Fruit fly (Drosophila melanogaster) whole organism, embryonic: ENCODE measurements around the gene MED27.

Experiments
- Ada2b ChIP-seq: fragments of 200-800 bp; sonication (Bioruptor generic); IDR thresholded peaks from 2 replicates; pipeline ENCODE4 v1.3.6; 2022; ENCODE audit warnings: missing biosample characterization, missing genetic modification characterization
- Adf1 ChIP-seq: fragments of 200-800 bp; sonication (Bioruptor generic); IDR thresholded peaks from 2 replicates; pipeline ENCODE4 v1.3.6; 2022; ENCODE audit warnings: missing biosample characterization, missing genetic modification characterization
- Atf-2 ChIP-seq: fragments of 200-800 bp; sonication (Bioruptor generic); optimal IDR thresholded peaks from 2 replicates; lab custom pipeline; 2016; ENCODE audit warnings: missing biosample characterization, missing genetic modification characterization
- Atf6 ChIP-seq: fragments of 200-800 bp; sonication (Bioruptor generic); IDR thresholded peaks from 2 replicates; pipeline ENCODE4 v1.3.6; 2022; ENCODE audit warnings: missing biosample characterization, missing genetic modification characterization
- Bteb2 ChIP-seq: fragments of 200-800 bp; sonication (Bioruptor generic); optimal IDR thresholded peaks from 2 replicates; lab custom pipeline; 2016; ENCODE audit warnings: missing biosample characterization, missing genetic modification characterization
- CG10654 ChIP-seq: fragments of 200-800 bp; sonication (Bioruptor generic); optimal IDR thresholded peaks from 2 replicates; lab custom pipeline; 2016; ENCODE audit warnings: missing biosample characterization, missing genetic modification characterization
- CG11504 ChIP-seq: fragments of 200-800 bp; sonication (Bioruptor generic); optimal IDR thresholded peaks from 3 replicates; lab custom pipeline; 2019; ENCODE audit warnings: missing biosample characterization, mild to moderate bottlenecking, missing genetic modification characterization, moderate library complexity
- CG12659 ChIP-seq: fragments of 200-800 bp; sonication (Bioruptor generic); optimal IDR thresholded peaks from 3 replicates; lab custom pipeline; 2017; ENCODE audit warnings: mild to moderate bottlenecking, missing biosample characterization, missing genetic modification reagents, missing genetic modification characterization
- CG13424 ChIP-seq: fragments of 200-800 bp; sonication (Bioruptor generic); optimal IDR thresholded peaks from 2 replicates; lab custom pipeline; 2019; ENCODE audit warnings: missing biosample characterization, mild to moderate bottlenecking, missing genetic modification characterization, moderate library complexity
- CG13624 ChIP-seq: fragments of 200-800 bp; sonication (Bioruptor generic); optimal IDR thresholded peaks from 2 replicates; lab custom pipeline; 2016; ENCODE audit warnings: missing biosample characterization, missing genetic modification characterization
- CG14014 ChIP-seq: fragments of 200-800 bp; sonication (Bioruptor generic); IDR thresholded peaks from 2 replicates; pipeline ENCODE4 v1.3.6; 2022; ENCODE audit warnings: missing biosample characterization, missing genetic modification characterization
- CG1602 ChIP-seq: fragments of 200-800 bp; sonication (Bioruptor generic); optimal IDR thresholded peaks from 3 replicates; lab custom pipeline; 2016; ENCODE audit warnings: missing biosample characterization, missing genetic modification characterization
- CG17361 ChIP-seq: fragments of 200-800 bp; sonication (Bioruptor generic); IDR thresholded peaks from 3 replicates; pipeline ENCODE4 v1.3.6; 2022; ENCODE audit warnings: missing biosample characterization, missing genetic modification characterization
- CG17568 ChIP-seq: fragments of 200-800 bp; sonication (Bioruptor generic); optimal IDR thresholded peaks from 2 replicates; lab custom pipeline; 2018; ENCODE audit warnings: missing biosample characterization, mild to moderate bottlenecking, missing genetic modification characterization, moderate library complexity
- CG18476 ChIP-seq: fragments of 200-800 bp; sonication (Bioruptor generic); optimal IDR thresholded peaks from 2 replicates; lab custom pipeline; 2016; ENCODE audit warnings: missing biosample characterization, mild to moderate bottlenecking, missing genetic modification characterization
- CG2712 ChIP-seq: fragments of 200-800 bp; optimal IDR thresholded peaks from 3 replicates; lab custom pipeline; 2019; ENCODE audit warnings: missing biosample characterization, mild to moderate bottlenecking, missing genetic modification characterization, moderate library complexity
- CG30020 ChIP-seq: fragments of 200-800 bp; optimal IDR thresholded peaks from 2 replicates; lab custom pipeline; 2019; ENCODE audit warnings: missing biosample characterization, mild to moderate bottlenecking, missing genetic modification characterization, moderate library complexity
- CG31388 ChIP-seq: fragments of 200-800 bp; sonication (Bioruptor generic); optimal IDR thresholded peaks from 2 replicates; lab custom pipeline; 2016; ENCODE audit warnings: missing biosample characterization, missing genetic modification characterization
- CG3726 ChIP-seq: fragments of 200-800 bp; sonication (Bioruptor generic); IDR thresholded peaks from 3 replicates; pipeline ENCODE4, ENCODE4 v1.3.6; 2022; ENCODE audit warnings: missing biosample characterization, missing genetic modification characterization
- CG4424 ChIP-seq: fragments of 200-800 bp; sonication (Bioruptor generic); optimal IDR thresholded peaks from 3 replicates; lab custom pipeline; 2016; ENCODE audit warnings: missing biosample characterization, missing genetic modification characterization
- CG4854 ChIP-seq: fragments of 200-800 bp; sonication (Bioruptor generic); optimal IDR thresholded peaks from 2 replicates; lab custom pipeline; 2016; ENCODE audit warnings: missing biosample characterization, missing genetic modification characterization, inconsistent platforms
- CG8388 ChIP-seq: fragments of 200-800 bp; sonication (Bioruptor generic); optimal IDR thresholded peaks from 2 replicates; lab custom pipeline; 2019; ENCODE audit warnings: missing biosample characterization, mild to moderate bottlenecking, missing genetic modification characterization, moderate library complexity
- CG9797 ChIP-seq: fragments of 200-800 bp; sonication (Bioruptor generic); optimal IDR thresholded peaks from 3 replicates; lab custom pipeline; 2018; ENCODE audit warnings: missing biosample characterization, mild to moderate bottlenecking, missing genetic modification characterization
- Doc2 ChIP-seq: fragments of 200-800 bp; sonication (Bioruptor generic); IDR thresholded peaks from 2 replicates; pipeline ENCODE4 v1.3.6; 2022; ENCODE audit warnings: missing biosample characterization, missing genetic modification characterization
- E2f1 ChIP-seq: fragments of 200-800 bp; sonication (Bioruptor generic); IDR thresholded peaks from 2 replicates; pipeline ENCODE4 v1.3.6; 2022; ENCODE audit warnings: missing biosample characterization, missing genetic modification characterization
- Fer3 ChIP-seq: fragments of 200-800 bp; sonication (Bioruptor generic); optimal IDR thresholded peaks from 2 replicates; lab custom pipeline; 2018; ENCODE audit warnings: missing biosample characterization, mild to moderate bottlenecking, missing genetic modification characterization, moderate library complexity
- Gug ChIP-seq: fragments of 200-800 bp; sonication (Bioruptor generic); IDR thresholded peaks from 4 replicates; pipeline ENCODE4 v1.3.6; 2022; ENCODE audit warnings: missing biosample characterization, missing genetic modification characterization
- HmgZ ChIP-seq: fragments of 200-800 bp; sonication (Bioruptor generic); optimal IDR thresholded peaks from 2 replicates; lab custom pipeline; 2018; ENCODE audit warnings: missing biosample characterization, mild to moderate bottlenecking, missing genetic modification characterization
- Jarid2 ChIP-seq: fragments of 200-800 bp; sonication (Bioruptor generic); optimal IDR thresholded peaks from 3 replicates; lab custom pipeline; 2017; ENCODE audit warnings: mild to moderate bottlenecking, missing biosample characterization, missing genetic modification reagents, missing genetic modification characterization
- Oli ChIP-seq: fragments of 200-800 bp; sonication (Bioruptor generic); optimal IDR thresholded peaks from 2 replicates; lab custom pipeline; 2018; ENCODE audit warnings: missing biosample characterization, mild to moderate bottlenecking, missing genetic modification characterization, moderate library complexity
- Ptx1 ChIP-seq: fragments of 200-800 bp; sonication (Bioruptor generic); IDR thresholded peaks from 2 replicates; pipeline ENCODE4 v1.3.6; 2022; ENCODE audit warnings: missing biosample characterization, missing genetic modification characterization
- Xbp1 ChIP-seq: fragments of 200-800 bp; sonication (Bioruptor generic); optimal IDR thresholded peaks from 3 replicates; lab custom pipeline; 2016; ENCODE audit warnings: missing biosample characterization, mild to moderate bottlenecking, missing genetic modification characterization
- az2 ChIP-seq: fragments of 200-800 bp; sonication (Bioruptor generic); optimal IDR thresholded peaks from 3 replicates; lab custom pipeline; 2016; ENCODE audit warnings: missing biosample characterization, missing genetic modification characterization
- chn ChIP-seq: fragments of 200-800 bp; sonication (Bioruptor generic); optimal IDR thresholded peaks from 2 replicates; lab custom pipeline; 2016; ENCODE audit warnings: missing biosample characterization, missing genetic modification characterization
- ci ChIP-seq: fragments of 200-800 bp; sonication (Bioruptor generic); IDR thresholded peaks from 3 replicates; pipeline ENCODE4 v1.3.6; 2022; ENCODE audit warnings: missing biosample characterization, missing genetic modification characterization
- esg ChIP-seq: fragments of 200-800 bp; sonication (Bioruptor generic); conservative IDR thresholded peaks from 2 replicates; pipeline ENCODE4 v1.3.6; 2022; ENCODE audit warnings: missing biosample characterization, missing genetic modification characterization
- fd3F ChIP-seq: fragments of 200-800 bp; sonication (Bioruptor generic); optimal IDR thresholded peaks from 2 replicates; lab custom pipeline; 2018; ENCODE audit warnings: missing biosample characterization, mild to moderate bottlenecking, missing genetic modification characterization, moderate library complexity
- grau ChIP-seq: fragments of 200-800 bp; optimal IDR thresholded peaks from 3 replicates; lab custom pipeline; 2019; ENCODE audit warnings: missing biosample characterization, mild to moderate bottlenecking, missing genetic modification characterization, moderate library complexity
- hth ChIP-seq: fragments of >200 bp; optimal IDR thresholded peaks from 2 replicates; lab custom pipeline; 2017; ENCODE audit warnings: inconsistent platforms
- ind ChIP-seq: fragments of 200-800 bp; sonication (Bioruptor generic); optimal IDR thresholded peaks from 3 replicates; lab custom pipeline; 2016; ENCODE audit warnings: missing biosample characterization, missing genetic modification characterization
- lov ChIP-seq, 2 experiments: fragments of 200-800 bp in 1 of 2; fragments of >200 bp in 1 of 2; sonication (Bioruptor generic) in 1 of 2; IDR thresholded peaks in 1 of 2; optimal IDR thresholded peaks in 1 of 2; 2 replicates in 1 of 2; 3 replicates in 1 of 2; pipeline versions ENCODE4 v1.3.6 to Lab custom; 2017 to 2022; ENCODE audit warnings: missing biosample characterization in 1 of 2, missing genetic modification characterization in 1 of 2
- psq ChIP-seq: fragments of 200-800 bp; sonication (Bioruptor generic); optimal IDR thresholded peaks from 2 replicates; lab custom pipeline; 2017; ENCODE audit warnings: missing biosample characterization, missing genetic modification characterization
- sisA ChIP-seq: fragments of 200-800 bp; sonication (Bioruptor generic); IDR thresholded peaks from 2 replicates; pipeline ENCODE4 v1.3.6; 2022; ENCODE audit warnings: missing biosample characterization, missing genetic modification characterization
- so ChIP-seq: fragments of 200-800 bp; sonication (Bioruptor generic); IDR thresholded peaks from 3 replicates; pipeline ENCODE4 v1.3.6; 2022; ENCODE audit warnings: missing biosample characterization, missing genetic modification characterization
- stc ChIP-seq: fragments of 200-800 bp; sonication (Bioruptor generic); IDR thresholded peaks from 2 replicates; pipeline ENCODE4 v1.3.6; 2022; ENCODE audit warnings: missing biosample characterization, missing genetic modification characterization
- tgo ChIP-seq: fragments of 200-800 bp; sonication (Bioruptor generic); IDR thresholded peaks from 3 replicates; pipeline ENCODE4 v1.3.6; 2022; ENCODE audit warnings: missing biosample characterization, missing genetic modification characterization
- trem ChIP-seq: fragments of 200-800 bp; optimal IDR thresholded peaks from 3 replicates; lab custom pipeline; 2019; ENCODE audit warnings: missing biosample characterization, mild to moderate bottlenecking, missing genetic modification characterization, moderate library complexity
- vvl ChIP-seq: fragments of 200-800 bp; sonication (Bioruptor generic); IDR thresholded peaks from 2 replicates; pipeline ENCODE4 v1.3.6; 2022; ENCODE audit warnings: missing biosample characterization, missing genetic modification characterization

Gene MED27

dm6 chr3R:5636519-5637430 lies 18.2 kb upstream of the MED27 start, which contains the start of the genes CG31548 and CG12170 (continued):
- TF ChIP-seq Gug (GFP tag; lab: Robert Waterston, UW) (no peak), E2f1 (GFP tag; lab: Robert Waterston, UW) (peak; percentile 39; the same call in 1 of the 2 replicates), Xbp1 (GFP tag; lab: Kevin White, UChicago) (peak; percentile 72), chn (peak; percentile 28), CG8388 (GFP tag; lab: Kevin White, UChicago) (peak; percentile 60), vvl (peak; percentile 64), HmgZ (tag; lab: Kevin White, UChicago) (no peak), grau (tag; lab: Kevin White, UChicago) (peak; percentile 62), CG13624 (GFP tag; lab: Kevin White, UChicago) (peak; percentile 32), Oli (tag; lab: Kevin White, UChicago) (peak; percentile 15), Ada2b (GFP tag; lab: Robert Waterston, UW) (0 out of 2 replicates have a peak, but pooled peaks have one; percentile 26), Jarid2 (GFP tag; lab: Kevin White, UChicago) (no peak), CG11504 (tag; lab: Kevin White, UChicago) (no peak), CG17361 (GFP tag; lab: Robert Waterston, UW) (peak; percentile 65; the same call in 2 of the 3 replicates), CG4854 (GFP tag; lab: Kevin White, UChicago) (peak; percentile 11), CG13424 (tag; lab: Kevin White, UChicago) (peak; percentile 53), CG14014 (GFP tag; lab: Robert Waterston, UW) (peak; percentile 46; the same call in 1 of the 2 replicates), CG17568 (GFP tag; lab: Kevin White, UChicago) (no peak), trem (tag; lab: Kevin White, UChicago) (peak; percentile 57), CG9797 (GFP tag; lab: Kevin White, UChicago) (peak; percentile 54), Bteb2 (no peak), CG30020 (peak; percentile 64), lov (optimal IDR thresholded peaks at IDR 0.05; lab: Kevin White, UChicago) (no peak), lov (GFP tag; IDR thresholded peaks at IDR 0.05; lab: Robert Waterston, UW) (0 out of 3 replicates have a peak, but pooled peaks have one; percentile 15), ci (GFP tag; lab: Robert Waterston, UW) (peak; percentile 72), so (GFP tag; lab: Robert Waterston, UW) (peak; percentile 33; the same call in 1 of the 3 replicates), CG3726 (GFP tag; lab: Robert Waterston, UW) (peak; percentile 19; the same call in 1 of the 3 replicates), Ptx1 (peak; percentile 36; the same call in 1 of the 2 replicates), Doc2 (no peak), tgo (peak; percentile 43; the same call in 2 of the 3 replicates), Atf-2 (no peak), CG1602 (GFP tag; lab: Kevin White, UChicago) (peak; percentile 56), stc (GFP tag; lab: Robert Waterston, UW) (0 out of 2 replicates have a peak, but pooled peaks have one; percentile 16), CG31388 (peak; percentile 36), esg (GFP tag; lab: Robert Waterston, UW) (peak; percentile 50), CG2712 (tag; lab: Kevin White, UChicago) (peak; percentile 77), fd3F (GFP tag; lab: Kevin White, UChicago) (peak; percentile 11), CG18476 (GFP tag; lab: Kevin White, UChicago) (peak; percentile 34), CG10654 (GFP tag; lab: Kevin White, UChicago) (peak; percentile 30), Adf1 (GFP tag; lab: Robert Waterston, UW) (no peak), ind (peak; percentile 33), Fer3 (tag; lab: Kevin White, UChicago) (peak; percentile 45), psq (GFP tag; lab: Kevin White, UChicago) (no peak), az2 (peak; percentile 56), hth (lab: Kevin White, UChicago) (no peak), sisA (GFP tag; lab: Robert Waterston, UW) (0 out of 2 replicates have a peak, but pooled peaks have one; percentile 6), CG4424 (GFP tag; lab: Kevin White, UChicago) (peak; percentile 49), Atf6 (GFP tag; lab: Robert Waterston, UW) (peak; percentile 39; the same call in 1 of the 2 replicates), CG12659 (GFP tag; lab: Kevin White, UChicago) (peak; percentile 56)
